Worm (Caenorhabditis elegans) whole organism, L4 larva: ENCODE data around the gene mask-1.

ENCODE experiments used
- F10B5.3 ChIP-seq: sonication (generic microtip); optimal IDR thresholded peaks from 2 replicates; lab custom pipeline; 2016; ENCODE audit warnings: mild to moderate bottlenecking, missing genetic modification characterization, missing compliant biosample characterization
- F26F4.8 ChIP-seq: fragments of 200-800 bp; sonication (Bioruptor generic); conservative IDR thresholded peaks from 2 replicates; pipeline ENCODE4 v1.3.6; 2022; ENCODE audit warnings: missing genetic modification characterization, missing compliant biosample characterization
- F49E8.2 ChIP-seq: sonication (generic microtip); optimal IDR thresholded peaks from 2 replicates; lab custom pipeline; 2016; ENCODE audit warnings: missing compliant biosample characterization, mild to moderate bottlenecking, missing genetic modification characterization, borderline replicate concordance
- Y48G9A.11 ChIP-seq: fragments of 200-800 bp; sonication (Bioruptor generic); IDR thresholded peaks from 2 replicates; pipeline ENCODE4 v1.3.6; 2022; ENCODE audit warnings: missing genetic modification reagents, missing genetic modification characterization, missing compliant biosample characterization
- ZK546.5 ChIP-seq, 2 experiments: sonication (generic microtip); optimal IDR thresholded peaks; 2 replicates each; lab custom pipeline; 2017; ENCODE audit warnings: missing biosample characterization in 2 of 2, missing genetic modification characterization in 2 of 2
- aha-1 ChIP-seq: fragments of 150-350 bp; peaks from one replicate; lab custom pipeline; 2014; ENCODE audit warnings: missing biosample characterization, missing genetic modification characterization
- aly-2 ChIP-seq: sonication (generic microtip); optimal IDR thresholded peaks from 2 replicates; lab custom pipeline; 2018; ENCODE audit warnings: missing biosample characterization, missing genetic modification characterization
- arid-1 ChIP-seq: fragments of 200-800 bp; sonication (Bioruptor generic); conservative IDR thresholded peaks from 2 replicates; pipeline ENCODE4 v1.3.6; 2022; ENCODE audit warnings: missing genetic modification reagents, missing genetic modification characterization, missing compliant biosample characterization
- ceh-20 ChIP-seq: fragments of 200-800 bp; sonication (Bioruptor generic); IDR thresholded peaks from 2 replicates; pipeline ENCODE4 v1.3.6; 2022; ENCODE audit warnings: missing genetic modification reagents, missing genetic modification characterization, missing compliant biosample characterization
- ceh-44 ChIP-seq: fragments of 200-800 bp; sonication (Bioruptor generic); IDR thresholded peaks from 2 replicates; pipeline ENCODE4 v1.3.6; 2022; ENCODE audit warnings: missing genetic modification reagents, missing genetic modification characterization, missing compliant biosample characterization
- daf-16 ChIP-seq, 3 experiments: sonication (generic microtip); optimal IDR thresholded peaks; 2 replicates each; lab custom pipeline; 2016 to 2017; ENCODE audit warnings: missing genetic modification characterization in 3 of 3, missing genetic modification reagents in 3 of 3, mild to moderate bottlenecking in 2 of 3, missing compliant biosample characterization in 2 of 3, missing biosample characterization in 1 of 3, moderate library complexity in 1 of 3
- dmd-6 ChIP-seq: fragments of 200-800 bp; sonication (Bioruptor generic); IDR thresholded peaks from 2 replicates; pipeline ENCODE4 v1.3.6; 2022; ENCODE audit warnings: missing genetic modification reagents, missing genetic modification characterization, missing compliant biosample characterization
- dpl-1 ChIP-seq: fragments of 150-350 bp; optimal IDR thresholded peaks from 2 replicates; lab custom pipeline; 2014; ENCODE audit warnings: missing biosample characterization, missing genetic modification reagents, missing genetic modification characterization
- duxl-1 ChIP-seq: sonication (generic microtip); optimal IDR thresholded peaks from 2 replicates; lab custom pipeline; 2016; ENCODE audit warnings: mild to moderate bottlenecking, missing genetic modification characterization, moderate library complexity, missing compliant biosample characterization; ENCODE audit not compliant: poor library complexity
- dve-1 ChIP-seq: sonication (generic microtip); optimal IDR thresholded peaks from 2 replicates; lab custom pipeline; 2017; ENCODE audit warnings: antibody characterized with exemption, mild to moderate bottlenecking, missing genetic modification characterization, missing compliant biosample characterization; ENCODE audit not compliant: insufficient read depth
- fos-1 ChIP-seq: fragments of 150-350 bp; optimal IDR thresholded peaks from 2 replicates; lab custom pipeline; 2014; ENCODE audit warnings: missing biosample characterization, missing genetic modification characterization
- hif-1 ChIP-seq, 2 experiments: sonication (generic microtip); optimal IDR thresholded peaks; 2 replicates each; lab custom pipeline; 2016 to 2017; ENCODE audit warnings: missing compliant biosample characterization in 2 of 2, missing genetic modification characterization in 2 of 2, missing genetic modification reagents in 2 of 2, missing genotype in 2 of 2, mild to moderate bottlenecking in 1 of 2
- hlh-11 ChIP-seq: fragments of 200-800 bp; sonication (Bioruptor generic); optimal IDR thresholded peaks from 2 replicates; lab custom pipeline; 2018; ENCODE audit warnings: mild to moderate bottlenecking, missing genetic modification characterization, missing compliant biosample characterization
- hlh-30 ChIP-seq: sonication (generic microtip); optimal IDR thresholded peaks from 2 replicates; lab custom pipeline; 2017; ENCODE audit warnings: antibody characterized with exemption, mild to moderate bottlenecking, missing genetic modification characterization, missing compliant biosample characterization; ENCODE audit not compliant: insufficient read depth
- hmg-1.1 ChIP-seq: fragments of 200-800 bp; sonication (Bioruptor generic); IDR thresholded peaks from 2 replicates; pipeline ENCODE4 v1.3.6; 2022; ENCODE audit warnings: missing genetic modification reagents, missing genetic modification characterization, missing compliant biosample characterization
- lin-15B ChIP-seq: fragments of 150-350 bp; sonication (generic microtip); optimal IDR thresholded peaks from 3 replicates; lab custom pipeline; 2014; ENCODE audit warnings: missing biosample characterization, missing genetic modification characterization
- lin-39 ChIP-seq: fragments of 150-350 bp; optimal IDR thresholded peaks from 2 replicates; lab custom pipeline; 2014; ENCODE audit warnings: missing biosample characterization, missing genetic modification reagents, missing genetic modification characterization
- lsy-2 ChIP-seq, 2 experiments: fragments of 150-350 bp in 1 of 2; sonication (generic microtip) in 1 of 2; optimal IDR thresholded peaks; 2 replicates each; lab custom pipeline; 2014 to 2017; ENCODE audit warnings: missing biosample characterization in 2 of 2, missing genetic modification characterization in 2 of 2
- madf-9 ChIP-seq: fragments of 200-800 bp; sonication (Bioruptor generic); conservative IDR thresholded peaks from 2 replicates; pipeline ENCODE4 v1.3.6; 2022; ENCODE audit warnings: missing genetic modification reagents, missing genetic modification characterization, missing compliant biosample characterization
- mes-2 ChIP-seq: sonication (generic microtip); optimal IDR thresholded peaks from 2 replicates; lab custom pipeline; 2016; ENCODE audit warnings: missing genotype, mild to moderate bottlenecking, missing genetic modification characterization, missing compliant biosample characterization; ENCODE audit not compliant: poor library complexity, severe bottlenecking
- nhr-11 ChIP-seq: fragments of 150-350 bp; optimal IDR thresholded peaks from 2 replicates; lab custom pipeline; 2014; ENCODE audit warnings: missing biosample characterization, missing genetic modification characterization
- nhr-28 ChIP-seq: fragments of 150-350 bp; optimal IDR thresholded peaks from 2 replicates; lab custom pipeline; 2014; ENCODE audit warnings: missing biosample characterization, missing genetic modification characterization
- nhr-6 ChIP-seq: fragments of 150-350 bp; optimal IDR thresholded peaks from 2 replicates; lab custom pipeline; 2014; ENCODE audit warnings: missing biosample characterization, missing genetic modification characterization
- nhr-77 ChIP-seq: fragments of 150-350 bp; optimal IDR thresholded peaks from 2 replicates; lab custom pipeline; 2014; ENCODE audit warnings: missing biosample characterization, missing genetic modification characterization
- php-3 ChIP-seq: fragments of 200-800 bp; sonication (Bioruptor generic); IDR thresholded peaks from 2 replicates; pipeline ENCODE4 v1.3.6; 2022; ENCODE audit warnings: missing genetic modification reagents, missing genetic modification characterization, missing compliant biosample characterization
- pqm-1 ChIP-seq: sonication (generic microtip); optimal IDR thresholded peaks from 2 replicates; lab custom pipeline; 2017; ENCODE audit warnings: missing biosample characterization, missing genetic modification characterization
- saeg-2 ChIP-seq: fragments of 200-800 bp; sonication (Bioruptor generic); IDR thresholded peaks from 2 replicates; pipeline ENCODE4 v1.3.6; 2022; ENCODE audit warnings: missing genetic modification reagents, missing genetic modification characterization, missing compliant biosample characterization
- sdz-12 ChIP-seq: fragments of 200-800 bp; sonication (Bioruptor generic); optimal IDR thresholded peaks from 2 replicates; lab custom pipeline; 2018; ENCODE audit warnings: mild to moderate bottlenecking, missing genetic modification characterization, missing compliant biosample characterization
- snpc-4 ChIP-seq: fragments of 150-350 bp; optimal IDR thresholded peaks from 2 replicates; lab custom pipeline; 2014; ENCODE audit warnings: missing biosample characterization, missing genetic modification characterization
- spr-1 ChIP-seq: sonication (generic microtip); optimal IDR thresholded peaks from 2 replicates; lab custom pipeline; 2016; ENCODE audit warnings: mild to moderate bottlenecking, missing genetic modification characterization, missing compliant biosample characterization
- unc-130 ChIP-seq: sonication (generic microtip); optimal IDR thresholded peaks from 2 replicates; lab custom pipeline; 2016; ENCODE audit warnings: missing genetic modification reagents, missing genetic modification characterization, missing compliant biosample characterization
- unc-39 ChIP-seq: sonication (generic microtip); optimal IDR thresholded peaks from 2 replicates; lab custom pipeline; 2017; ENCODE audit warnings: missing biosample characterization, missing genetic modification characterization
- zag-1 ChIP-seq: fragments of 150-350 bp; optimal IDR thresholded peaks from 2 replicates; lab custom pipeline; 2014; ENCODE audit warnings: missing biosample characterization, missing genetic modification characterization
- zfp-2 ChIP-seq: sonication (generic microtip); optimal IDR thresholded peaks from 2 replicates; lab custom pipeline; 2016; ENCODE audit warnings: mild to moderate bottlenecking, missing genetic modification characterization, missing compliant biosample characterization
- zip-2 ChIP-seq: fragments of 150-350 bp; optimal IDR thresholded peaks from 2 replicates; lab custom pipeline; 2014; ENCODE audit warnings: missing biosample characterization, missing genetic modification characterization

mask-1 gene

DNA sequence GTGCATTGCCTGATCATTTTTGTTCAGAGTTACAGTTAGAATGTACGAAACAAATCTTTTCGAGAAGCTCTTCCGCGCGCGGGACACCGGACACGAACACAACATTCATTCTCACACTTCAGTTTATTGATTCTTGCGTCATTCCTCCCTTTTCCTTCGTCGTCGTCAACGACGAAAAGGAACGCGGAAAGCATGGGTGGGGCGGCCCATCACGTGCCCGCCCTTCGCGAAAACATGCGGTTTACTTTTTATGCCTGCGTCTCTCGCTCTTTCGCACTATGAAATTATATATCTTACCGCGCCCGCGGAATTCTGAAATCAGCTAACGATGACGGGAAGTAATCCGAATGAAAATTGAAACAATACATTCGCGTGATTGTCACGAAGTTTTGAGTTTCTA lies 5.9 kb downstream of the mask-1 start (continued):
- TF ChIP-seq hif-1 (tag; optimal IDR thresholded peaks at IDR 0.05; lab: Kevin White, UChicago): peak in 1 of 2 experiments; percentile 52
- peak; percentile 67 for TF ChIP-seq dve-1
- no peak for TF ChIP-seq lin-15B (tag; lab: Kevin White, UChicago)
- TF ChIP-seq dpl-1 (GFP tag; lab: Kevin White, UChicago): peak; percentile 51
- TF ChIP-seq hlh-30: peak; percentile 98
- TF ChIP-seq lsy-2 (tag; optimal IDR thresholded peaks at IDR 0.05; lab: Kevin White, UChicago): peak in 1 of 2 experiments; percentile 63
- no peak for TF ChIP-seq F10B5.3
- 0 out of 2 replicates have a peak, but pooled peaks have one; percentile 11 for TF ChIP-seq saeg-2 (GFP tag; lab: Robert Waterston, UW)
- TF ChIP-seq dmd-6 (GFP tag; lab: Robert Waterston, UW): peak; percentile 51

DNA sequence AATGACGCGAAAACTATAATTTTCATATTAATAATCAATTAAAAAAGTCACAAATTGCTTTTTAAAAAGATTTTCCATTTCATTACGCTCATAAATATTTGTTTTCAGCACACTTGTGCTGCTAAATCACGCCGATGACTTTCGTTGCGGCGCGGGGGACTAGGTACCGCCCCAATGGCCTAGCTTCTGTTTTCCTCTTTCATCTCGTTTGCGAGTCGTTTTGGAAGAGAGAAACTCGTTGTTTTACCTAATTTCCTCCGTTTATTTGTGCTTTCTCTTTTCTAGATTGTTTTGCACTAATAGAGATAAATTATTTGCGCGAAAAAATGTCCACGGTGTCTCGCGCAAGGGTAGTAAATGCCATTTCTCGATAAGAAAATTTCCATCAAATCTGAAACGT lies 6.3 kb downstream of the mask-1 start:
- TF ChIP-seq madf-9 (GFP tag; lab: Robert Waterston, UW): no peak
- no peak for TF ChIP-seq ZK546.5 (tag; optimal IDR thresholded peaks at IDR 0.05; lab: Kevin White, UChicago)
- peak; percentile 52 for TF ChIP-seq mes-2
- no peak for TF ChIP-seq F49E8.2 (tag; lab: Kevin White, UChicago)
- no peak for TF ChIP-seq nhr-6 (tag; lab: Kevin White, UChicago)
- no peak for TF ChIP-seq php-3 (GFP tag; lab: Robert Waterston, UW)
- TF ChIP-seq unc-130 (GFP tag; lab: Kevin White, UChicago): peak; percentile 3
- TF ChIP-seq hmg-1.1: no peak
- 0 out of 2 replicates have a peak, but pooled peaks have one; percentile 12 for TF ChIP-seq Y48G9A.11 (GFP tag; lab: Robert Waterston, UW)
- TF ChIP-seq zip-2: no peak
- peak; percentile 32 for TF ChIP-seq aly-2
- TF ChIP-seq zfp-2: no peak

- TF ChIP-seq unc-39 (tag; lab: Kevin White, UChicago) (no peak), aha-1 (tag; lab: Kevin White, UChicago) (peak; percentile 98)
- TF ChIP-seq, all 104 proteins: peak for 1
Observed at ce11 chrIV:10382894-10383293, 8.2 kb downstream of the mask-1 start.

ce11 chrIV:10387113-10387512 lies 12.4 kb downstream of the mask-1 start, which contains the start of gene nfu-1:
Gene nfu-1, plus strand, starts transcription at chrIV:10387413.
- TF ChIP-seq arid-1: 0 out of 2 replicates have a peak, but pooled peaks have one; percentile 22
- TF ChIP-seq sdz-12 (GFP tag; lab: Kevin White, UChicago): no peak
- TF ChIP-seq ceh-20 (GFP tag; lab: Robert Waterston, UW): no peak
- peak; percentile 0 for TF ChIP-seq F49E8.2 (tag; lab: Kevin White, UChicago)

DNA sequence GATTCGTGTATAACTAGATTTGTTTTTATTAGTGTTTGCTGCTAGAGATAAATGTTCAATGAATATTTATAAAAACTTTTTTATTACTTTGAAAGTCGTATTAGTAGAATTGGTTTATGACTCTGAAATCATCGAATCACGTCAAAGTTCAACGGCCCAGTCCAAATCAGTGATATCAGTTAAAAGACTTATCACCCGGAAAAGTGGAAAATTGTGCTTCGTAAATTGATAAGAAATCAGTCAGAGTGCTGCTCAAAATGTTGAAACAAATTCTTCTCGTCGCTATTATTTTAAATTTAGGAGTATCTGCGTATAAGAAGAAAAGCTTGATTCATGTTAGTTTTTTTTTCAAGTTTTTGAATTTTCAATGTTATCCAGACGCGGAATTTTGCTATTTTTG lies 13.6 kb downstream of the mask-1 start, which contains the start of gene R10H10.3:
R10H10.3 (plus strand) TSS at position 243 of the 400 bp plus-strand sequence.
- TF ChIP-seq spr-1 (no peak), snpc-4 (tag; lab: Kevin White, UChicago) (no peak), aly-2 (no peak), nhr-28 (tag; lab: Kevin White, UChicago) (peak; percentile 69), lin-39 (tag; lab: Kevin White, UChicago) (no peak), dmd-6 (GFP tag; lab: Robert Waterston, UW) (peak; percentile 60), fos-1 (tag; lab: Kevin White, UChicago) (no peak), duxl-1 (tag; lab: Kevin White, UChicago) (no peak), pqm-1 (tag; lab: Kevin White, UChicago) (peak; percentile 97), hlh-30 (no peak), unc-130 (GFP tag; lab: Kevin White, UChicago) (no peak), nhr-77 (tag; lab: Kevin White, UChicago) (peak; percentile 78), ceh-44 (no peak), daf-16 (GFP tag; optimal IDR thresholded peaks at IDR 0.05; lab: Kevin White, UChicago) (no peak), daf-16 (tag; optimal IDR thresholded peaks at IDR 0.05; lab: Kevin White, UChicago) (peak; percentile 26), unc-39 (tag; lab: Kevin White, UChicago) (no peak), dve-1 (peak; percentile 50), aha-1 (tag; lab: Kevin White, UChicago) (peak; percentile 12), hlh-11 (peak; percentile 22), F26F4.8 (GFP tag; lab: Robert Waterston, UW) (no peak), nhr-11 (tag; lab: Kevin White, UChicago) (no peak), zag-1 (no peak), nhr-6 (tag; lab: Kevin White, UChicago) (no peak)
